Worm (Caenorhabditis elegans) whole organism, L4/young adult: ENCODE data around the gene spp-26.
A peak's percentile ranks its signal among the peaks of the same experiment; 100 is the strongest.

ENCODE experiments used
- W03F9.2 ChIP-seq: fragments of 150-350 bp; optimal IDR thresholded peaks from 2 replicates; lab custom pipeline; 2014; ENCODE audit warnings: missing biosample characterization, missing genetic modification characterization
- dao-5 ChIP-seq: sonication (generic microtip); optimal IDR thresholded peaks from 2 replicates; lab custom pipeline; 2016; ENCODE audit warnings: missing genotype, missing genetic modification characterization, moderate library complexity, missing compliant biosample characterization
- him-1 ChIP-seq: sonication (generic microtip); optimal IDR thresholded peaks from 2 replicates; lab custom pipeline; 2016; ENCODE audit warnings: missing genotype, missing genetic modification reagents, missing genetic modification characterization, missing compliant biosample characterization

The spp-26 gene

DNA sequence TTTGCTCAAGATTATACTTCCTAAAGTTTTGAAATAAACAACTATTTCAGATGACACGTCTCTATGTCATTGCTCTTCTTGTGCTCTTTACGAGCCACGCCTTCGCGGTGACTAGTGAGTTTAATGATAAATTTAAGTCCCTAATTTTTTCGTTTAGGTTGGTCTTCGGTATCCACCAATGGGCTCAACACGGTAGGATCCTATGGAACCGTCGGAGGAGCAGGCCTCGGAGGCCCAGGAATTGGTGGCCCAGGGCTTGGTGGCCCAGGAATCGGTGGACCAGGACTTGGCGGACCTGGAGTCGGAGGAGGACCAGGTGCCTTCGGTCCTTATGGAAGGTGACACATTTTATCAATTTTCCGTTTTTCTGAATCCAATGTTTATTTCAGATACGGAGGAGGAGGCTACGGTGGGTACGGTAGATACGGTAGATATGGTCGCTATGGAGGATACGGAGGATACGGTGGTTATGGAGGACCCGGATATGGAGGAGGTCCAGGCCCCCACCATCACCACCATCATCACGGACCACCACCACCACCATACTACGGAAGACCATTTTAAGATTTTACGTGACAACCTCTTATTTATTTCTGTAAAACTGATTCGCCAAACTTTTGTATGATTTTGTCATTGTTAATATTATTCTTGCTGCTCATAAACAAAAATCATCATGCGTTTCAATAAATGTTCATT is 38.5 kb downstream of the spp-26 start, which contains the start of the genes F46E10.2 and F46E10.18:
F46E10.2 (plus strand) TSS at position 51 of the 696 bp plus-strand sequence.
F46E10.18 (plus strand) TSS at position 646 of the 696 bp plus-strand sequence.
- TF ChIP-seq W03F9.2 (tag; lab: Kevin White, UChicago) (no peak), dao-5 (tag; lab: Kevin White, UChicago) (no peak), him-1 (tag; lab: Kevin White, UChicago) (no peak)

DNA sequence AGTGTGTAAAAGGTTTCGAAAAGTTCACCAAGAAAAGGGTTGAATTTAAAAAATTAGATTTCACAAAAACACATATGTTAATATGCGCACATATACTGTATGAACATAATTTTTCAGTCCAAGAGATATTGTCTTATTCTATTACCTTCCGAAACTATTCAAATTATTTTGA is 40.9 kb downstream of the spp-26 start, which contains the start of gene F46E10.3:
F46E10.3 (plus strand) TSS at position 73 of the 172 bp plus-strand sequence.
- no peak for TF ChIP-seq dao-5 (tag; lab: Kevin White, UChicago)
- no peak for TF ChIP-seq him-1 (tag; lab: Kevin White, UChicago)
- no peak for TF ChIP-seq W03F9.2 (tag; lab: Kevin White, UChicago)

DNA sequence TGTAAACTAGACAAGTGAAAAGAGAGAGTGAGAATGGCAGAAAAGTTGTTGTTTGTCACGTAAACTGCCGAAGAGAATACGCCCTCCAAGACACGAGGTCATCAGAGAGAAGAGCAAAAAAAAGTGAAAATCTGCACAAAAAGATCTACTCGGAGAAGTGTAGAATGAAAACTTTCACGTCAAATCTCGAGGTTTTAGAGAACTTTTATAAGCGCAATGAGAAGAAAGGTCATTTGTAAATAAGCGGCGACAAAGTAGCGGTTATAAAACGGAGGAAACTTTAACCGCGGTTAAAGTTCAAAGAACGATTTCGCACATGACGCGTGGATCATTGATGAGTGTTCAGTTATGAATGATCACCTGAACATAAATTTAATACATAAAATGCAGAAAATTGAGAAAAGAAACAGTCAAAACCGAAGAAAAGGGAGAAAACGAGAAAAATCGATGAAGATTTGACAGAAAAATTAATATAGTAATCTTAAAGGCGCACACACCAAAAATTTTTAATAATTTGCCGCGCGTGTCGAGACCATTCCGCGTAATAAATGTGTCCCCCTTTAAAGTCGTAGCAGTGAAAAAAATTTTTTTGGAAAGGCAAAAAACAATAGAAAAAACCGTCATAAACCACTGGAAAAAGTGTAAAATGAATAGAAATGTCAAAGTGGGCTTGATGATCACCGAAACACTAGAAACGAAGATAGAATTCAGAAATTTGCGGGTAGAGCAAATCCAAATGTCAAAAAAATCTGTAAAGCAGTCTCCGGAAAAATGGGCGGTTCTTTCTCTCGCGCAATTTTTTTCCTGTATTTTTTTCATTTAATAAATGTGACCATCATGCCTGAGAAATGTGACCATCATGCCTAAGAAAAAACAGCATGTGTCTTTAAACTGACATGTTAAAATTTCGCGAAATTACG is 41.4 kb downstream of the spp-26 start:
- TF ChIP-seq W03F9.2 (tag; lab: Kevin White, UChicago) (no peak), him-1 (tag; lab: Kevin White, UChicago) (no peak), dao-5 (tag; lab: Kevin White, UChicago) (no peak)

DNA sequence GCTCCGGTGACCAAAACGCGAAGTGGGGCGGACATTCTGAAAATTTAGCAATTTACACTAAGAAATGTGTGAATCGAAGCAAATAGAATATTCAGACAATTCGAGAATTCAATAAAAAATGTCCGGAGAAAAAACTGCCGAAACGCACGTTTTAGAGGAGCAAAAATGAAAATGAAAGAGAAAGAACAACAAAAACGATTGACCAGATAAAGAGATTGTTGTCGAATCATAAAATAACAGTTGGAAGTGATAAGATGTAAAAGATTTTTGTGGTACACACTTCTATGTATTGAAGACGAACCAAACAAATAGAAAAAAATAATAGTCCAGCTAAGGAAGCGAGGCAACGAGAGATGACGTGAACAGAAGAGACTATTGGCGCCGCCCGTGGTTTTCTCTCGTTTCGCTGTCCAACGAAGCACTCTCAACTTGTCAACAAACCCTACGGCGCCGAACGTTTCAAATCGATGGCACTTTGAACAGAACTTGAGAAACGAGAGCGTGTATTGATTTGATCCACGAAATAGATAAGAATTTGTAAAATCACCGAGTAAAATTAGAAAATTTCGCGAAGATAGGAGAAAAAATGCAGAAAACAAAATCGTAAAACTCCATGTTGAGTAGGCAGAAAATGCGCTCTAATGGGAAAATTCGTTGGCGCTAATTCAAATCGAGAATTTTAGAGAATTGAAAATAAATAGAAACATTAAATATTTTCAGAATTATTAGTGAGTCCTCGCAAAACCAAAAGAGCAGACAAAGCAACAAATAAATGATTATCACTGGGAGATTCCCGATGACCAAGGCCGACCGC is 42.3 kb downstream of the spp-26 start, which contains the start of gene mdh-1:
mdh-1 (minus strand) TSS at position 36 of the 814 bp plus-strand sequence.
- TF ChIP-seq him-1 (tag; lab: Kevin White, UChicago) (no peak), W03F9.2 (tag; lab: Kevin White, UChicago) (no peak), dao-5 (tag; lab: Kevin White, UChicago) (no peak)

DNA sequence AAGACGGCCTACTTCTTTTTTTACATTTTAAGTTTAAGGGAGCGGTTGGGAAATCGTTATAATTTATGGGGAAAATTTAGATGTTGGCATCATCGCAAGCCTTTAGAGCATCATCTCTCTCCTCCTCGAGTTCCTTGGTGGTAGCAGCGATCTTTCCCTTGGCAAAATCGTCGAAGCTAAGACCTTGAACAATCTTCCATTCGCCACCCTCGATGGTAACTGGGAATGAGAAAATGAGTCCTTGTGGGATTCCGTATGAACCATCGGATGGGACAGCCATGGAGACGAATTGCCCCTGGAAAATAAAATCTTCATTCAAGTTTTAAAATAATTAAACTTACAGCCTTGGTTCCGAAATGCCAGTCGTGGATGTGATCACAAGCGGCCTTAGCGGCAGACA is 43.7 kb downstream of the spp-26 start:
- TF ChIP-seq W03F9.2 (tag; lab: Kevin White, UChicago): no peak
- TF ChIP-seq him-1 (tag; lab: Kevin White, UChicago): no peak
- TF ChIP-seq dao-5 (tag; lab: Kevin White, UChicago): no peak

DNA sequence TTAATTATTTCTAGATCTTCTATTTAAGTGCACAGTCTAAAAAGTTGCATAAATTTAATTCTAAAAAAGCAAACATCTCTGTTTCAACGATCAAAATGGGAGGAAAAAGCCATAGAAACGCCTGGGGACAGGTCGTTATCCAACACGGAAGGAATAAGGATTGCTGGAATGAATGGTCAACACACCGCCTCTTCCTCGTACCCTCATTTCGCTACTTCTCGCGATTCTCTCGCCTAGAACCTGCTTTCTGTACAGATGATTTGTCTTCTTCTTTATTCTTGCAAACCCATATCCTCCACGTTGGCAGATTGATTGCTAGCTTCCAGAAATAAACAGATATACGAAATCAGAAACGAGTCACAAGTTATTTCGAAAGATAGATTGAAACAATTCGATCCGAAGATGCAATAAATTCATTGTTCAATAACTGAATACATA is 44.1 kb downstream of the spp-26 start, which contains the start of gene dpy-11:
dpy-11 (minus strand) TSS at position 354 of the 438 bp plus-strand sequence.
- TF ChIP-seq W03F9.2 (tag; lab: Kevin White, UChicago) (peak; percentile 18), dao-5 (tag; lab: Kevin White, UChicago) (no peak)

DNA sequence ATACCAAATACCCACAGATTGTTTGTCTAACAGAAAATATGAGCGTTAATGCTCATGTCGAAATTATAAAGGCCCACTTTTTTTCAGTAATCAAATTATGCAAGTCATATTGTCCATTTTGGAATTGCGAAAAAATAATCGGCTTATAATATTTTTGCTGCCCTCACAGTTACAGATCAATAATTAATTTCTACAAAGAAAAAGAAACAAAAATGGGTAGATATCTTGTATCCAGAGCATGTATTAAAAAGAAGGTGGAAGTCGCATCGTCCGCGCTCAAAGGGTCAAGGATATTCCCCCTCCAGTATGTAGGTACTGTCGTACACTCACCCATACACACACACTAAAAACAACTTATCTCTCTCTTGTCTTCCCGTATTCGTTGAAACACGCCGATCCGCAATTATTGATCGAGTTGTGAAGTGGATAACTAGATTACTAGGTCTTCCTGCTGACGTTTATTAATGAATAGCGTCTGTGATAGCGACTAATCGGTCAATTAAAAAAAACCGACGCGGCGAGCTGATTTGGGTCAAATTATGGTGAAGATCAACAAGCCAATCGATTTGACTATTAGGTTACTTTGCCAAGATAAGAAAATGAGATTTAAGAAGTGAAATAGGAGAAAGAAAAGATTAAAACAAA is 45.1 kb downstream of the spp-26 start:
- TF ChIP-seq him-1 (tag; lab: Kevin White, UChicago): no peak
- TF ChIP-seq W03F9.2 (tag; lab: Kevin White, UChicago): no peak
- no peak for TF ChIP-seq dao-5 (tag; lab: Kevin White, UChicago)

DNA sequence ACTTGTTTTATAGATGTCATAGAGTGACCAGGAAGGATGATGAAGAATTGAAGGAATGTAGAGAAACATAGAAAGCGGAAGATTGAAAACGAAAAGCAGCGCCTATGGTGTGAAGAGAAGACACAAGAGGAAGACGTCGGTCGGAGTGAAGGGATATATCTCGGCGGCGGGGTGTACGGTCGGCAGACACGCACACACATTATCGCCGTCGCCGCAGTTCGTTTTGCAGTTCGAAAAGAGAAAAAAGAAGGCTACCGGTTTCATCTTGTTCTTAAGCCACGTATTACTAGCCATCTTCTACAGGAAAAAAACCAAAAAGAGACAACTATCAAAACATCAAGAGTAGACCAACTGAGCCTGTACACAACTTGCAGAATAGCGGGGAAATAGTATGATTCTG is 45.6 kb downstream of the spp-26 start:
- no peak for TF ChIP-seq dao-5 (tag; lab: Kevin White, UChicago)
- TF ChIP-seq him-1 (tag; lab: Kevin White, UChicago): no peak
- TF ChIP-seq W03F9.2 (tag; lab: Kevin White, UChicago): no peak

DNA sequence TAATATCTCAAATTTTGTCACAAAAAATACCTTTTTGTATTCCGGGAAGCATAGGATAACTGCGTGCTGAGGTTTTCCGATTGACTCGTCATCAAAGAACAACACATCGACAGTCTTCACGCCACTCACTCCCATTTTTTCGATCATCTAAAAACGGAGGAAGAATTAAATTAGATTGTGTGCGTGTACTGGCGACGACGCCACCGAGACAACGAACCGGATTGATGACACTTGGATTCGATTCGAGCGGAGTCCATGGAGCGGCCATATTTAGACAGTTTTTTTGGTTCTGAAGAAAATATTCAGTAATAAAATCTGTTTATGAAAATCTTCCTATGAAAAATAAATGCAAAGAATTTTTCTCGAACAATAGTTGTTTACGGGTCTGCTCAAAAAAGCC is 47.9 kb downstream of the spp-26 start, which contains the start of gene ubh-1:
ubh-1 (minus strand) TSS at position 289 of the 400 bp plus-strand sequence.
- TF ChIP-seq dao-5 (tag; lab: Kevin White, UChicago) (no peak), him-1 (tag; lab: Kevin White, UChicago) (no peak), W03F9.2 (tag; lab: Kevin White, UChicago) (no peak)

DNA sequence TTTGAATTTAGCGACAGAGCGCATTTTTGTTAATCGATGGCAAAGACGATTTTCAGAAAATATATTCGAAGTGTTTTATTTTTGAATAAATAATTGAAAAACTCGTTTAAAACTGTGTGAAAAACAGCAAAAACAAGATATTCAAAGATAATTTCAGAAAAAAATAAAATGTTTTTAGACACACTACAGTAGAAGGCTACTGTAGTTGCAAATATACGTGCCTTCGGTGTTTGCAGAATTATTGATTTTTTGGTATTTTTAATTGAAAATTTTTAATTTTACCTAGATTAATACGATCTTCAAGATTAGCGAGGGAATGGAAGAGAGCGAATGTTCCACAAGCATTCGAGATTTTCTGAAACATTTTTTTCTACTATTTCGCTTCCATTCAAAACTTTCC is 48.4 kb downstream of the spp-26 start:
- TF ChIP-seq dao-5 (tag; lab: Kevin White, UChicago): no peak
- no peak for TF ChIP-seq him-1 (tag; lab: Kevin White, UChicago)
- TF ChIP-seq W03F9.2 (tag; lab: Kevin White, UChicago): no peak

DNA sequence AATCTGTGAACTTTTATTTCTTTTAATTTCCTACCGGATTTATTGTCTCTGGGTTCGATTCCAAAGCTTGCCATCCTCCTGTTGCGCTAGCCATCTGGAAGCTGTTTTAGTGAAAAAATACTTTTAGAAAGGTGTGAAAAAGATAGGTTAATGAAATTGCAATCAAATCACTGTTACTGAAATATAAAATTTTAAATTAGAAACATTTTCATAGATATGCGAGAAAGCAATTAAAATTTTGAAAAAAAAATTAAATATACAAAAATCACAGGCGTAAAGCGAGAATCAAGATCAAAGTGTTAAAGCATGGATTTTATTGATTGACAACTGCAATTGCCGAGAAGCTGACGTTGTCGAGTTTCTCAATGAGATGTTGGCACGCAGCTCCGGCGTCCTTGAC is 49.3 kb downstream of the spp-26 start, which contains the start of gene ubh-2:
ubh-2 (minus strand) TSS at position 101 of the 400 bp plus-strand sequence.
- TF ChIP-seq him-1 (tag; lab: Kevin White, UChicago) (no peak), dao-5 (tag; lab: Kevin White, UChicago) (no peak), W03F9.2 (tag; lab: Kevin White, UChicago) (no peak)
